Worm (Caenorhabditis elegans) whole organism, young adult: ENCODE results near the gene T11F9.22.

ENCODE experiments used
- B0035.1 ChIP-seq: sonication (generic microtip); optimal IDR thresholded peaks from 2 replicates; lab custom pipeline; 2016; ENCODE audit warnings: missing genetic modification characterization, mild to moderate bottlenecking, missing compliant biosample characterization, missing genotype, missing genetic modification reagents
- F57A8.1 ChIP-seq: fragments of 200-800 bp; sonication (Bioruptor generic); optimal IDR thresholded peaks from 2 replicates; lab custom pipeline; 2018; ENCODE audit warnings: mild to moderate bottlenecking, missing genetic modification characterization, moderate library complexity, missing compliant biosample characterization
- T26A5.8 ChIP-seq: sonication (generic microtip); optimal IDR thresholded peaks from 2 replicates; lab custom pipeline; 2016; ENCODE audit warnings: missing genetic modification characterization, missing compliant biosample characterization
- Y56A3A.18 ChIP-seq: fragments of 200-800 bp; sonication (Bioruptor generic); IDR thresholded peaks from 2 replicates; pipeline ENCODE4 v1.3.6; 2022; ENCODE audit warnings: missing genetic modification reagents, missing genetic modification characterization, missing compliant biosample characterization
- ZK185.1 ChIP-seq: sonication (generic microtip); optimal IDR thresholded peaks from 2 replicates; lab custom pipeline; 2016; ENCODE audit warnings: mild to moderate bottlenecking, missing genetic modification characterization, missing compliant biosample characterization; ENCODE audit not compliant: poor library complexity, severe bottlenecking
- bed-2 ChIP-seq: fragments of 200-800 bp; sonication (Bioruptor generic); IDR thresholded peaks from 2 replicates; pipeline ENCODE4 v1.3.6; 2022; ENCODE audit warnings: missing genetic modification reagents, missing genetic modification characterization, missing compliant biosample characterization
- ccch-3 ChIP-seq: fragments of 200-800 bp; sonication (Bioruptor generic); optimal IDR thresholded peaks from 2 replicates; lab custom pipeline; 2018; ENCODE audit warnings: mild to moderate bottlenecking, missing genetic modification characterization, missing compliant biosample characterization
- cebp-2 ChIP-seq: fragments of 200-800 bp; sonication (Bioruptor generic); IDR thresholded peaks from 2 replicates; pipeline ENCODE4 v1.3.6; 2022; ENCODE audit warnings: missing genetic modification characterization, missing compliant biosample characterization
- ceh-27 ChIP-seq: fragments of 200-800 bp; sonication (Bioruptor generic); optimal IDR thresholded peaks from 2 replicates; lab custom pipeline; 2018; ENCODE audit warnings: mild to moderate bottlenecking, missing genetic modification characterization, moderate library complexity, missing compliant biosample characterization
- efl-1 ChIP-seq: fragments of 150-350 bp; optimal IDR thresholded peaks from 2 replicates; lab custom pipeline; 2014; ENCODE audit warnings: missing biosample characterization, missing genetic modification reagents, missing genetic modification characterization
- hlh-26 ChIP-seq: fragments of 200-800 bp; sonication (Bioruptor generic); conservative IDR thresholded peaks from 2 replicates; pipeline ENCODE4 v1.3.6; 2022; ENCODE audit warnings: missing genetic modification reagents, missing genetic modification characterization, missing compliant biosample characterization
- lag-1 ChIP-seq: fragments of 200-800 bp; sonication (Bioruptor generic); IDR thresholded peaks from 2 replicates; pipeline ENCODE4 v1.3.6; 2022; ENCODE audit warnings: missing genetic modification reagents, missing genetic modification characterization, missing compliant biosample characterization
- let-607 ChIP-seq, 2 experiments: fragments of 200-800 bp in 1 of 2; sonication (Bioruptor generic) in 1 of 2; sonication (generic microtip) in 1 of 2; optimal IDR thresholded peaks; 2 replicates each; lab custom pipeline; 2016 to 2018; ENCODE audit warnings: mild to moderate bottlenecking in 2 of 2, missing compliant biosample characterization in 2 of 2, missing genetic modification characterization in 2 of 2, moderate library complexity in 2 of 2, missing genotype in 1 of 2
- lin-26 ChIP-seq: fragments of 200-800 bp; sonication (Bioruptor generic); IDR thresholded peaks from 2 replicates; pipeline ENCODE4 v1.3.6; 2022; ENCODE audit warnings: missing genetic modification reagents, missing genetic modification characterization, missing compliant biosample characterization
- lin-35 ChIP-seq, 3 experiments: fragments of 150-350 bp in 2 of 3; sonication (generic microtip) in 1 of 3; optimal IDR thresholded peaks; 2 replicates each; lab custom pipeline; 2014 to 2018; ENCODE audit warnings: missing biosample characterization in 3 of 3, missing genetic modification characterization in 3 of 3, missing genetic modification reagents in 3 of 3
- lin-54 ChIP-seq: fragments of 200-800 bp; sonication (Bioruptor generic); optimal IDR thresholded peaks from 2 replicates; lab custom pipeline; 2018; ENCODE audit warnings: mild to moderate bottlenecking, missing genetic modification characterization, missing compliant biosample characterization
- lsl-1 ChIP-seq: fragments of 200-800 bp; sonication (Bioruptor generic); optimal IDR thresholded peaks from 2 replicates; lab custom pipeline; 2018; ENCODE audit warnings: mild to moderate bottlenecking, missing genetic modification characterization, moderate library complexity, missing compliant biosample characterization
- lsy-27 ChIP-seq: sonication (generic microtip); optimal IDR thresholded peaks from 2 replicates; lab custom pipeline; 2017; ENCODE audit warnings: missing genetic modification characterization, mild to moderate bottlenecking, missing compliant biosample characterization, antibody characterized with exemption, missing genotype, borderline replicate concordance; ENCODE audit not compliant: insufficient read depth
- mcd-1 ChIP-seq: fragments of 200-800 bp; sonication (Bioruptor generic); IDR thresholded peaks from 2 replicates; pipeline ENCODE4 v1.3.6; 2022; ENCODE audit warnings: missing genetic modification reagents, missing genetic modification characterization, missing compliant biosample characterization
- nfya-2 ChIP-seq: fragments of 200-800 bp; sonication (Bioruptor generic); IDR thresholded peaks from 2 replicates; pipeline ENCODE4 v1.3.6; 2022; ENCODE audit warnings: missing genetic modification reagents, missing genetic modification characterization, missing compliant biosample characterization
- nfyb-1 ChIP-seq: fragments of 200-800 bp; sonication (Bioruptor generic); IDR thresholded peaks from 2 replicates; pipeline ENCODE4 v1.3.6; 2022; ENCODE audit warnings: missing genetic modification reagents, missing genetic modification characterization, missing compliant biosample characterization
- nhr-80 ChIP-seq: sonication (generic microtip); optimal IDR thresholded peaks from 2 replicates; lab custom pipeline; 2016; ENCODE audit warnings: missing genetic modification characterization, missing compliant biosample characterization
- rcor-1 ChIP-seq: fragments of 200-800 bp; sonication (Bioruptor generic); IDR thresholded peaks from 2 replicates; pipeline ENCODE4 v1.3.6; 2022; ENCODE audit warnings: missing genetic modification reagents, missing genetic modification characterization, missing compliant biosample characterization
- sdz-38 ChIP-seq: sonication (generic microtip); optimal IDR thresholded peaks from 2 replicates; lab custom pipeline; 2016; ENCODE audit warnings: missing genotype, missing genetic modification characterization, missing compliant biosample characterization
- sea-2 ChIP-seq: fragments of 200-800 bp; sonication (Bioruptor generic); IDR thresholded peaks from 2 replicates; pipeline ENCODE4 v1.3.6; 2022; ENCODE audit warnings: missing genetic modification characterization, missing compliant biosample characterization
- snpc-1.1 ChIP-seq: sonication (generic microtip); optimal IDR thresholded peaks from 2 replicates; lab custom pipeline; 2017; ENCODE audit warnings: missing genetic modification characterization, mild to moderate bottlenecking, missing compliant biosample characterization, antibody characterized with exemption, moderate library complexity, missing genotype, missing genetic modification reagents; ENCODE audit not compliant: insufficient read depth
- somi-1 ChIP-seq: fragments of 200-800 bp; sonication (Bioruptor generic); optimal IDR thresholded peaks from 2 replicates; lab custom pipeline; 2018; ENCODE audit warnings: mild to moderate bottlenecking, missing genetic modification characterization, missing compliant biosample characterization
- sptf-2 ChIP-seq: fragments of 200-800 bp; sonication (Bioruptor generic); optimal IDR thresholded peaks from 2 replicates; lab custom pipeline; 2018; ENCODE audit warnings: mild to moderate bottlenecking, missing genetic modification characterization, missing compliant biosample characterization
- tbx-9 ChIP-seq: sonication (generic microtip); optimal IDR thresholded peaks from 2 replicates; lab custom pipeline; 2016; ENCODE audit warnings: borderline replicate concordance, missing genetic modification characterization, inconsistent platforms, missing compliant biosample characterization
- unc-62 ChIP-seq: fragments of 150-350 bp; optimal IDR thresholded peaks from 2 replicates; lab custom pipeline; 2014; ENCODE audit warnings: missing biosample characterization, missing genetic modification reagents, missing genetic modification characterization
- zfh-2 ChIP-seq: fragments of 200-800 bp; sonication (Bioruptor generic); conservative IDR thresholded peaks from 2 replicates; pipeline ENCODE4 v1.3.6; 2022; ENCODE audit warnings: missing genetic modification reagents, missing genetic modification characterization, missing compliant biosample characterization
- zim-3 ChIP-seq: sonication (generic microtip); optimal IDR thresholded peaks from 2 replicates; lab custom pipeline; 2017; ENCODE audit warnings: mild to moderate bottlenecking, missing genetic modification characterization, moderate library complexity, missing compliant biosample characterization

T11F9.22 gene

ce11 chrV:11497475-11497874 is 18.0 kb downstream of the T11F9.22 start:
- no peak for TF ChIP-seq rcor-1 (GFP tag; lab: Robert Waterston, UW)
- TF ChIP-seq bed-2 (GFP tag; lab: Robert Waterston, UW) = no peak
- TF ChIP-seq ZK185.1 (tag; lab: Kevin White, UChicago) = no peak
- no peak for TF ChIP-seq sea-2 (GFP tag; lab: Robert Waterston, UW)
- no peak for TF ChIP-seq hlh-26 (GFP tag; lab: Robert Waterston, UW)
- no peak for TF ChIP-seq B0035.1
- no peak for TF ChIP-seq lag-1 (GFP tag; lab: Robert Waterston, UW)
- TF ChIP-seq T26A5.8 (tag; lab: Kevin White, UChicago) = no peak
- no peak for TF ChIP-seq mcd-1 (GFP tag; lab: Robert Waterston, UW)
- no peak for TF ChIP-seq F57A8.1 (GFP tag; lab: Kevin White, UChicago)
- TF ChIP-seq lin-26 (GFP tag; lab: Robert Waterston, UW) = no peak
- TF ChIP-seq snpc-1.1 (tag; lab: Kevin White, UChicago) = no peak
- TF ChIP-seq cebp-2 (GFP tag; lab: Robert Waterston, UW) = no peak
- TF ChIP-seq tbx-9 (tag; lab: Kevin White, UChicago) = no peak
- TF ChIP-seq efl-1 (GFP tag; lab: Kevin White, UChicago) = no peak
- TF ChIP-seq zim-3 = no peak
- TF ChIP-seq, all 124 proteins: peak for 0

ce11 chrV:11499786-11500185 is 20.3 kb downstream of the T11F9.22 start:
- no peak for TF ChIP-seq unc-62 (GFP tag; lab: Kevin White, UChicago)
- peak; percentile 10 for TF ChIP-seq somi-1

ce11 chrV:11500980-11501379 is 21.5 kb downstream of the T11F9.22 start:
- TF ChIP-seq let-607 (tag; optimal IDR thresholded peaks at IDR 0.05; lab: Kevin White, UChicago) = no peak
- no peak for TF ChIP-seq zfh-2 (GFP tag; lab: Robert Waterston, UW)
- no peak for TF ChIP-seq sptf-2 (GFP tag; lab: Kevin White, UChicago)
- no peak for TF ChIP-seq sea-2 (GFP tag; lab: Robert Waterston, UW)
- TF ChIP-seq ccch-3 (GFP tag; lab: Kevin White, UChicago) = no peak
- peak; percentile 60 for TF ChIP-seq nhr-80 (tag; lab: Kevin White, UChicago)
- no peak for TF ChIP-seq sdz-38 (tag; lab: Kevin White, UChicago)
- TF ChIP-seq lsy-27 (tag; lab: Kevin White, UChicago) = no peak

ce11 chrV:11503081-11503751 is 23.7 kb downstream of the T11F9.22 start, which contains the start of gene C55A6.12:
Gene C55A6.12 (minus strand): TSS chrV:11503131.
- TF ChIP-seq lsl-1 (GFP tag; lab: Kevin White, UChicago) = no peak
- TF ChIP-seq ceh-27 (GFP tag; lab: Kevin White, UChicago) = no peak
- peak; percentile 98 for TF ChIP-seq nfya-2 (GFP tag; lab: Robert Waterston, UW)
- no peak for TF ChIP-seq Y56A3A.18 (GFP tag; lab: Robert Waterston, UW)
- peak; percentile 99 for TF ChIP-seq nfyb-1 (GFP tag; lab: Robert Waterston, UW)
- TF ChIP-seq lin-54 (GFP tag; lab: Kevin White, UChicago) = peak; percentile 43
- TF ChIP-seq lin-35 (GFP tag; optimal IDR thresholded peaks at IDR 0.05; lab: Kevin White, UChicago) = peak in 1 of 3 experiments; percentile 45
- TF ChIP-seq, all 124 proteins: peak for 4
